Worm (Caenorhabditis elegans) whole organism, early embryonic: Measurements from ENCODE around the gene F14H3.14.

Experiments used
- ama-1 ChIP-seq: fragments of 150-350 bp; optimal IDR thresholded peaks from 2 replicates; lab custom pipeline; 2014
- hnd-1 ChIP-seq: sonication (generic microtip); optimal IDR thresholded peaks from 2 replicates; lab custom pipeline; 2016; ENCODE audit warnings: missing genetic modification characterization, missing compliant biosample characterization
- pes-1 ChIP-seq: fragments of 200-800 bp; sonication (Bioruptor generic); IDR thresholded peaks from 2 replicates; pipeline ENCODE4 v1.3.6; 2022; ENCODE audit warnings: missing genetic modification reagents, missing genetic modification characterization, missing compliant biosample characterization

- TF ChIP-seq pes-1 (GFP tag; lab: Robert Waterston, UW) (no peak), ama-1 (lab: Kevin White, UChicago) (no peak), hnd-1 (no peak)
These were observed 26.5 kb downstream of the F14H3.14 start, which contains the start of gene T10C6.10 for ce11 chrV:16036166-16036565.
